Fruit fly (Drosophila melanogaster) whole organism, prepupa: Measurements from ENCODE around the gene nAChRbeta3.
A peak's percentile ranks its signal among the peaks of the same experiment; 100 is the strongest.

Experiments used
- CG10631 ChIP-seq: fragments of 200-800 bp; sonication (Bioruptor generic); optimal IDR thresholded peaks from 2 replicates; lab custom pipeline; 2016; ENCODE audit warnings: missing biosample characterization, missing genetic modification characterization
- CG11762 ChIP-seq: fragments of 200-800 bp; sonication (Bioruptor generic); optimal IDR thresholded peaks from 3 replicates; lab custom pipeline; 2016; ENCODE audit warnings: missing biosample characterization, missing genetic modification characterization; ENCODE audit not compliant: insufficient read depth
- CG15336 ChIP-seq: fragments of 200-800 bp; sonication (Bioruptor generic); IDR thresholded peaks from 2 replicates; pipeline ENCODE4 v1.3.6; 2022; ENCODE audit warnings: missing biosample characterization, missing genetic modification characterization
- CG1621 ChIP-seq: fragments of 200-800 bp; sonication (Bioruptor generic); optimal IDR thresholded peaks from 3 replicates; lab custom pipeline; 2018; ENCODE audit warnings: missing biosample characterization, mild to moderate bottlenecking, missing genetic modification characterization
- CG16779 ChIP-seq: fragments of 200-800 bp; sonication (Bioruptor generic); optimal IDR thresholded peaks from 3 replicates; lab custom pipeline; 2017; ENCODE audit warnings: missing biosample characterization, mild to moderate bottlenecking, missing genetic modification characterization
- CG3032 ChIP-seq: fragments of 200-800 bp; optimal IDR thresholded peaks from 2 replicates; lab custom pipeline; 2019; ENCODE audit warnings: missing biosample characterization, mild to moderate bottlenecking, missing genetic modification characterization, moderate library complexity
- CG32006 ChIP-seq: fragments of 200-800 bp; sonication (Bioruptor generic); optimal IDR thresholded peaks from 3 replicates; lab custom pipeline; 2017; ENCODE audit warnings: missing biosample characterization, mild to moderate bottlenecking, missing genetic modification characterization
- CG3919 ChIP-seq: fragments of 200-800 bp; sonication (Bioruptor generic); optimal IDR thresholded peaks from 3 replicates; lab custom pipeline; 2016; ENCODE audit warnings: missing biosample characterization, missing genetic modification characterization
- CG6163 ChIP-seq: fragments of 200-800 bp; sonication (Bioruptor generic); IDR thresholded peaks from 3 replicates; pipeline ENCODE4 v1.3.6; 2022; ENCODE audit warnings: missing biosample characterization, missing genetic modification characterization
- CG6276 ChIP-seq: fragments of 200-800 bp; sonication (Bioruptor generic); optimal IDR thresholded peaks from 2 replicates; lab custom pipeline; 2017; ENCODE audit warnings: missing biosample characterization, mild to moderate bottlenecking, missing genetic modification characterization
- CG6792 ChIP-seq: fragments of 200-800 bp; sonication (Bioruptor generic); optimal IDR thresholded peaks from 3 replicates; lab custom pipeline; 2016; ENCODE audit warnings: missing biosample characterization, missing genetic modification characterization
- CG6808 ChIP-seq: fragments of 200-800 bp; sonication (Bioruptor generic); optimal IDR thresholded peaks from 3 replicates; lab custom pipeline; 2017; ENCODE audit warnings: missing biosample characterization, missing genetic modification characterization, mild to moderate bottlenecking, moderate library complexity, missing genetic modification reagents
- CG9139 ChIP-seq: fragments of 200-800 bp; sonication (Bioruptor generic); optimal IDR thresholded peaks from 3 replicates; lab custom pipeline; 2017; ENCODE audit warnings: missing biosample characterization, mild to moderate bottlenecking, missing genetic modification characterization
- Eip75B ChIP-seq: fragments of 200-800 bp; sonication (Bioruptor generic); optimal IDR thresholded peaks from 3 replicates; lab custom pipeline; 2016; ENCODE audit warnings: missing biosample characterization, missing genetic modification characterization
- Eip78C ChIP-seq: fragments of 200-800 bp; sonication (Bioruptor generic); peaks from one replicate; lab custom pipeline; 2016; ENCODE audit warnings: missing biosample characterization, missing genetic modification characterization
- Eip93F ChIP-seq: fragments of 200-800 bp; sonication (Bioruptor generic); optimal IDR thresholded peaks from 2 replicates; lab custom pipeline; 2016; ENCODE audit warnings: missing biosample characterization, mild to moderate bottlenecking, missing genetic modification characterization
- Ets96B ChIP-seq: fragments of 200-800 bp; optimal IDR thresholded peaks from 2 replicates; lab custom pipeline; 2019; ENCODE audit warnings: missing biosample characterization, mild to moderate bottlenecking, missing genetic modification characterization, moderate library complexity
- Hr38 ChIP-seq: sonication (Bioruptor generic); optimal IDR thresholded peaks from 2 replicates; lab custom pipeline; 2016; ENCODE audit warnings: missing biosample characterization, missing genetic modification characterization
- Hr39 ChIP-seq: fragments of 200-800 bp; sonication (Bioruptor generic); optimal IDR thresholded peaks from 2 replicates; lab custom pipeline; 2016; ENCODE audit warnings: missing biosample characterization, missing genetic modification characterization
- Met ChIP-seq: fragments of 200-800 bp; sonication (Bioruptor generic); optimal IDR thresholded peaks from 3 replicates; lab custom pipeline; 2016; ENCODE audit warnings: missing biosample characterization, missing genetic modification characterization
- Sox102F ChIP-seq: fragments of 200-800 bp; sonication (Bioruptor generic); optimal IDR thresholded peaks from 2 replicates; lab custom pipeline; 2016; ENCODE audit warnings: missing biosample characterization, mild to moderate bottlenecking, missing genetic modification characterization
- Sox14 ChIP-seq: fragments of 200-800 bp; sonication (Bioruptor generic); optimal IDR thresholded peaks from 3 replicates; lab custom pipeline; 2016; ENCODE audit warnings: missing biosample characterization, missing genetic modification characterization
- Sox15 ChIP-seq: fragments of 200-800 bp; sonication (Bioruptor generic); optimal IDR thresholded peaks from 3 replicates; lab custom pipeline; 2016; ENCODE audit warnings: missing biosample characterization, missing genetic modification characterization
- achi ChIP-seq: fragments of 200-800 bp; sonication (Bioruptor generic); optimal IDR thresholded peaks from 3 replicates; lab custom pipeline; 2016; ENCODE audit warnings: missing biosample characterization, missing genetic modification characterization
- eg ChIP-seq: fragments of 200-800 bp; sonication (Bioruptor generic); IDR thresholded peaks from 3 replicates; pipeline ENCODE4 v1.3.6; 2022; ENCODE audit warnings: missing biosample characterization, missing genetic modification characterization
- esn ChIP-seq: fragments of 200-800 bp; sonication (Bioruptor generic); optimal IDR thresholded peaks from 2 replicates; lab custom pipeline; 2016; ENCODE audit warnings: missing biosample characterization, mild to moderate bottlenecking, missing genetic modification characterization, moderate library complexity
- fd59A ChIP-seq: fragments of 200-800 bp; sonication (Bioruptor generic); optimal IDR thresholded peaks from 2 replicates; lab custom pipeline; 2017; ENCODE audit warnings: missing biosample characterization, mild to moderate bottlenecking, missing genetic modification characterization, missing genetic modification reagents
- fd85E ChIP-seq: fragments of 200-800 bp; sonication (Bioruptor generic); optimal IDR thresholded peaks from 3 replicates; lab custom pipeline; 2016; ENCODE audit warnings: missing biosample characterization, missing genetic modification characterization
- fkh ChIP-seq: fragments of 200-800 bp; sonication (Bioruptor generic); optimal IDR thresholded peaks from 3 replicates; lab custom pipeline; 2017; ENCODE audit warnings: missing biosample characterization, mild to moderate bottlenecking, missing genetic modification characterization, moderate library complexity
- lz ChIP-seq: fragments of 200-800 bp; sonication (Bioruptor generic); optimal IDR thresholded peaks from 3 replicates; lab custom pipeline; 2016; ENCODE audit warnings: missing biosample characterization, missing genetic modification characterization
- net ChIP-seq: fragments of 200-800 bp; sonication (Bioruptor generic); optimal IDR thresholded peaks from 3 replicates; lab custom pipeline; 2016; ENCODE audit warnings: missing biosample characterization, missing genetic modification characterization
- salr ChIP-seq, 2 experiments: fragments of 200-800 bp; sonication (Bioruptor generic); optimal IDR thresholded peaks; 3 replicates each; lab custom pipeline; 2016 to 2018; ENCODE audit warnings: missing biosample characterization in 2 of 2, missing genetic modification characterization in 2 of 2, mild to moderate bottlenecking in 1 of 2
- spab ChIP-seq: fragments of 200-800 bp; sonication (Bioruptor generic); optimal IDR thresholded peaks from 2 replicates; lab custom pipeline; 2017; ENCODE audit warnings: missing biosample characterization, mild to moderate bottlenecking, missing genetic modification characterization, missing genetic modification reagents
- ss ChIP-seq, 2 experiments: fragments of 200-800 bp; sonication (Bioruptor generic); optimal IDR thresholded peaks; 2 replicates in 1 of 2; 3 replicates in 1 of 2; lab custom pipeline; 2017 to 2018; ENCODE audit warnings: mild to moderate bottlenecking in 2 of 2, missing biosample characterization in 2 of 2, missing genetic modification characterization in 2 of 2, moderate library complexity in 1 of 2
- svp ChIP-seq: fragments of 200-800 bp; sonication (Bioruptor generic); peaks from one replicate; lab custom pipeline; 2016; ENCODE audit warnings: missing biosample characterization, missing genetic modification characterization
- topi ChIP-seq: fragments of 200-800 bp; sonication (Bioruptor generic); optimal IDR thresholded peaks from 3 replicates; lab custom pipeline; 2016; ENCODE audit warnings: missing biosample characterization, missing genetic modification characterization
- vri ChIP-seq: fragments of 200-800 bp; sonication (Bioruptor generic); optimal IDR thresholded peaks from 3 replicates; lab custom pipeline; 2016; ENCODE audit warnings: missing biosample characterization, mild to moderate bottlenecking, missing genetic modification characterization

nAChRbeta3 gene

DNA sequence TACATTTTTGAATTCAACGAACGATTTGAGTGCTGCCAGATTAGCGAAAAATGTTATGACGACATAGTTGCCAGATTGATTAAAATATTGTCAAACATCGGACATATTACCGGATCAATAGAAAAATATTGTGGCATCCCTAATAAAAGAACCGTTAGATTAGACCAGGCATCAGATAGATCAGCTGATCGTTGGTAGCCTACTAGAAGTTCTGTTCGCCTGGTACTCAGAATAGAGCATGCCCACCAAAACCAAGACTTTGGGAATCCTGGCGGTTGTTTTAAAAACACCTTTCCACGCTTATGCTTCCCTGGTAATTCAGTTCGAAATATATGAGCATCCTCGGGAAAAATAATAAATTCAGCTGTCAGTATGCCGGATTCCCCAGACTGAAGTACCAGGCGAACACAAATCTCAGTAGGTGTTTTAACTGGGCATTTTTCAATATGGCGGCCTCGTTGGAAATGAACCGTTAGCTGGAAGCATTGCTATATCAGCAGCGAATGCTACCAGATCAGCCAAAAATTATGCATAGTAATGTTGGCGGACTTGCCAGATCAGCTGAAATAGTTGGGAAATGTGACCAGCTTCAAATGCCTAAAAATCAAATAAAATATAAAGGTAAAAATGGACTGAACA lies 4.2 kb upstream of the nAChRbeta3 start (continued):
- TF ChIP-seq eg (GFP tag; lab: Robert Waterston, UW) (no peak), CG6808 (GFP tag; lab: Kevin White, UChicago) (peak; percentile 9), Hr39 (GFP tag; lab: Kevin White, UChicago) (no peak), vri (GFP tag; lab: Kevin White, UChicago) (no peak), Sox102F (GFP tag; lab: Kevin White, UChicago) (no peak), fd59A (GFP tag; lab: Kevin White, UChicago) (no peak), Hr38 (GFP tag; lab: Kevin White, UChicago) (no peak), Sox15 (GFP tag; lab: Kevin White, UChicago) (no peak), Met (GFP tag; lab: Kevin White, UChicago) (no peak), CG32006 (GFP tag; lab: Kevin White, UChicago) (no peak), CG3919 (GFP tag; lab: Kevin White, UChicago) (no peak)
- TF ChIP-seq, all 60 proteins: peak for 9

DNA sequence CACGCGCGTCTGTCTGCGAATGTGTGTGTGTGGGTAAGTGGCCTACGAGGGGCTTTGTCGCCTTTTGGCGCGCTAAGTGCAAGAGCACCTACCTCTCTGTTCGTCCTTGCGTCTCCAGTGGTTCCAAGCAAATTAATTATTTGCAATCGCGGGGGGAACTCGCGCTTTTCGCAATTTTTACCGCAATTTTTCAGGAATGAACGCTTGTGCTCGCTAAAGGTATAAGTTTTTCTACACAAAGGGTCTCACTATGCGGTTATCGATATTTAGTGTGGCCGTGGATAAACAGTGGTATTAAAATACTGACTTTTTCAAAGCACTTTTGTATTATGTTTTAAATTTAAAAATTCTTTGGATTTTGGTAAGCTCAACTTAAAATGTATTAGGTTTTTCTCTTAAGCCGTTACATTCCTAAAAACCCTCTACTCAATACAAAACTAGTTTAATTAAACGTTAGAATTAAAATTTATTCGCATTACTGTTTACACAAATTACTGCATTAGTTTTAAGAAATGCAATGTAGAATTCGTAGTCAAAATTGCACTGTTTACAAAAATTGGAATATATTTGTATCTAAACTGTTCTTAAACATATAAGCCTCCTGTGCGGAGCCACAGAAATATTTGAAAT lies 2.5 kb upstream of the nAChRbeta3 start, which contains the start of gene lwr:
lwr (minus strand) TSS at position 243 of the 630 bp plus-strand sequence.
- TF ChIP-seq Eip78C (GFP tag; lab: Kevin White, UChicago) (peak; percentile 63), Sox14 (peak; percentile 34), CG9139 (GFP tag; lab: Kevin White, UChicago) (no peak), spab (GFP tag; lab: Kevin White, UChicago) (no peak), CG3032 (peak; percentile 1)

DNA sequence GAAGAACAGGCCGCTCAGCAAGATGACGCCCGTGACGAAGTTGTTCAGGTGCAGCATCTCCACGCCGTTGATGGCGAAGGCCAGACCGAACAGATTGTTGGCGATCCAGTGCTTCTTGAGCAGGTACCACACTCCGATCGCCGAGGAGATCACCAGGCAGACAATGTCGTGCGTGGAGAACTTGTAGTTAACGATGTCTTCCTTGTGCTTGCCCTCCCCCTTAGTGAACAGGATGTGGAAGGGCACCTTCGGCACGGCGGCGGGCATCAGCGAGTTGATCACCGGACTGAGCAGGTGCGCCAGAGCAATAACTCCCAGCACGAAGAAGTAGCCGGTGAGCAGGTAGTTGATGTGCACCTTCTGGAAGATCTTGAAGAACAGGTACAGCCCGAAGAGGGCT lies 1.1 kb upstream of the nAChRbeta3 start:
- TF ChIP-seq salr (GFP tag; optimal IDR thresholded peaks at IDR 0.05; lab: Kevin White, UChicago) = no peak
- TF ChIP-seq Hr38 (GFP tag; lab: Kevin White, UChicago) = no peak
- TF ChIP-seq CG6792 = no peak
- TF ChIP-seq esn = no peak
- TF ChIP-seq eg (GFP tag; lab: Robert Waterston, UW) = no peak

DNA sequence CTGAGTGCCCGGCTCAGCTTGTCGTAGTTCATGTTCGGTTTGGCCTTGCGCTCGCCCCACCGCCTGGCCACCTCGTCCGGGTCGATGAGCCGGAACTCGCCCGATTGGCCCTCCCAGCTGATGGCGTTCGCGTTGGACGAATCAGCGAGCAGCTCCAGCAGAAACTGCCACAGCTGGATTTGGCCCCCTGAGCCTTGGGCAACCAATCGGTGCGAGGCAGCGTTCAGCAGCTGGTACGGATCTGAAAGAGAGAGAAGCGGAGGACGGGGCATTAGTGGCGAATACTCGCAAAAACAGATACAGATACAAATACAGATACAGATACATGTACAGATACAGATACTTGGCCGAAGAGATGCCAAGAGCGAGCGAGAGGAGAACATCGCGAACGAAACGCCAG lies 3.0 kb downstream of the nAChRbeta3 start:
- no peak for TF ChIP-seq fd85E (GFP tag; lab: Kevin White, UChicago)

DNA sequence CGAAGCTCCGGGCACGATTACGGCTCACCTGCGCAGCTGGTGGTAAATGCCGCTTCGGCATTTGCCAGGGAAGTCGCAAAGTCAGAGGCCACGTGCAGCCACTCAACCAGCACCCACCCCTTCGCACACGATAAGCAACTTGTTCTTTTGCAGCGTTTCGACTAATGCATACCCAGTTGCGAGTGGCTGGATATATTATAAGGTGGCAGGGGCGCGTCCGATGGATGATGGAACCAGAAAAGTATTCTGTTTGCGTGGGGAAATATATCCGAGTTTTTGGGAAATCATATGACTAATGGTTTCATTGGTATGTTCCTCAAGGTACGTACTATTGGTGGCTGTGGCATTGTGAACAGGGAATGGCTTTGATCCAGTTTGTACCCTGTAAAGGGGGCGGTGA lies 4.7 kb downstream of the nAChRbeta3 start:
- TF ChIP-seq lz (GFP tag; lab: Kevin White, UChicago) (no peak), topi (GFP tag; lab: Kevin White, UChicago) (no peak), svp (GFP tag; lab: Kevin White, UChicago) (peak; percentile 33)

DNA sequence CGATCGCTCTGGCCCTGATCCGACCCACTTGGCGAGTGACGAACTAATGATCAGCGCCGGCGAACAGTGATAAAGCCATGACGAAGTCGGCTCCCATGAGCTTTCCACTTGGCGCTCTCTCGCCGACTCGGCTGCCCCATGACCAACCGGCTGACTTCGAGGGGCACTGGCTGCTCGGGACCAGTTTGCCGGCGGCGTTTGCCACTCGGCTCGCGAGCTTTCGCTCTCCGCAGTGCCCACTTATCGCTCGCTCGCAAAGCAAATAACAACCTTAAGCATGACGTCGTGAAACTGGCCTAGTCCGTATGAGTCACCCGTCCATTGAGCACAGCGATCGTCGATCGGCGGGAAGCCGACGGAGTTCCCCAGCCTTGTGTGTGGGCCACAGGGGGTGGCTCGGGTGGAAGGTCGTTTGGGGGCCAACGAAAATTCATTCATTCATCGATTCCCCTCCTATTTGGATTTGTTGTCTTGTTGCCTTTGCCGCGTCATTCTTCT lies 7.6 kb downstream of the nAChRbeta3 start, which contains the start of gene Ets21C:
Ets21C (minus strand) TSS at position 492 of the 498 bp plus-strand sequence.
- TF ChIP-seq achi (GFP tag; lab: Kevin White, UChicago) = peak; percentile 23
- TF ChIP-seq CG6163 (GFP tag; lab: Robert Waterston, UW) = peak; percentile 66; the same call in 2 of the 3 replicates
- TF ChIP-seq lz (GFP tag; lab: Kevin White, UChicago) = no peak
- no peak for TF ChIP-seq Sox14
- no peak for TF ChIP-seq CG11762 (GFP tag; lab: Kevin White, UChicago)
- TF ChIP-seq Eip78C (GFP tag; lab: Kevin White, UChicago) = peak; percentile 82
- peak; percentile 45 to 59 for TF ChIP-seq ss (GFP tag; optimal IDR thresholded peaks at IDR 0.05; lab: Kevin White, UChicago)
- peak; percentile 64 for TF ChIP-seq CG9139 (GFP tag; lab: Kevin White, UChicago)
- TF ChIP-seq esn = peak; percentile 8
- no peak for TF ChIP-seq fd85E (GFP tag; lab: Kevin White, UChicago)
- peak; percentile 62 for TF ChIP-seq CG1621
- TF ChIP-seq Eip75B (GFP tag; lab: Kevin White, UChicago) = peak; percentile 48
- peak; percentile 67 for TF ChIP-seq CG6808 (GFP tag; lab: Kevin White, UChicago)
- TF ChIP-seq CG16779 = peak; percentile 79
- peak; percentile 24 for TF ChIP-seq CG3919 (GFP tag; lab: Kevin White, UChicago)
- no peak for TF ChIP-seq CG32006 (GFP tag; lab: Kevin White, UChicago)
- peak; percentile 90 for TF ChIP-seq svp (GFP tag; lab: Kevin White, UChicago)
- TF ChIP-seq Eip93F = no peak
- TF ChIP-seq CG10631 (GFP tag; lab: Kevin White, UChicago) = no peak
- TF ChIP-seq Ets96B = peak; percentile 6
- no peak for TF ChIP-seq fkh (GFP tag; lab: Kevin White, UChicago)
- peak; percentile 63; the same call in 1 of the 2 replicates for TF ChIP-seq CG15336 (GFP tag; lab: Robert Waterston, UW)
- no peak for TF ChIP-seq CG6276
- TF ChIP-seq fd59A (GFP tag; lab: Kevin White, UChicago) = no peak
- peak; percentile 39 for TF ChIP-seq net
- peak; percentile 23 for TF ChIP-seq Hr39 (GFP tag; lab: Kevin White, UChicago)
